Worm (Caenorhabditis elegans): ENCODE results near the gene Y81B9A.3.

DNA sequence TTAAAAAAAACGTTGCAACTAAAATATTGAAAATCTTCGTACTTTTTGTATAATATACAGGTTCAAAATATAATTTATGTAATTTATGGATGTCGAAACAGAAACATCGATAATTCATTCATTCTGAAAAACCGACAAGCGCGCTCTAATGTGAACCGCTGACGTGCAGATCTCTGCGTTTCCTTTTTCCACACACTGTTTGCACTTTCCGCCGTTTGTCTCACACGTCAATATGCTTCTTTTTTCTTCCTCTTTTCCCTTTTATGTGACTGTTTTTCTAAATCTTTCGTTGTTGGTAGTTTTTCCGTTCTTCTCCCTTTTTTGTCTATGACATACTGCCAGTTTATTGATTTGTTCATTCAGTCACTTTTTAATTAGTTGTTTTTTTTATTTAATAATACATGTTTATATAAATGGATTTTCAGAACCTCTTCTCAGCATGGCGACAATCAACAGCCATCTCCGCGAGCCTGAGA is 31.9 kb upstream of the Y81B9A.3 start, which contains the start of gene tmbi-4:
- peak in 1 of 2 experiments; percentile 69 for TF ChIP-seq lsy-2 (tag; optimal IDR thresholded peaks at IDR 0.05)
- TF ChIP-seq nhr-11 (tag; optimal IDR thresholded peaks at IDR 0.05), result no peak
- no peak for TF ChIP-seq unc-62 (GFP tag; optimal IDR thresholded peaks at IDR 0.05)
- no peak for TF ChIP-seq ztf-11 (tag; optimal IDR thresholded peaks at IDR 0.05)
- no peak for TF ChIP-seq nhr-12 (tag; optimal IDR thresholded peaks at IDR 0.05)
- no peak for TF ChIP-seq snpc-4 (tag; optimal IDR thresholded peaks at IDR 0.05)
- TF ChIP-seq ama-1 (optimal IDR thresholded peaks at IDR 0.05), result no peak
- no peak for TF ChIP-seq mdl-1 (tag; optimal IDR thresholded peaks at IDR 0.05)
- peak; percentile 48 for TF ChIP-seq lin-13 (GFP tag; optimal IDR thresholded peaks at IDR 0.05)
- TF ChIP-seq mbf-1 (tag; optimal IDR thresholded peaks at IDR 0.05), result no peak
- TF ChIP-seq ztf-4 (tag; optimal IDR thresholded peaks at IDR 0.05), result no peak
- TF ChIP-seq nhr-10 (tag; optimal IDR thresholded peaks at IDR 0.05), result no peak

All from whole organism, L2 larva.